Fruit fly (Drosophila melanogaster) whole organism, pupa: ENCODE measurements around the gene Ptp61F.

Source experiments
- CG10348 ChIP-seq: fragments of 200-800 bp; sonication (Bioruptor generic); IDR thresholded peaks from 2 replicates; pipeline ENCODE4 v1.3.6; 2022; ENCODE audit warnings: missing biosample characterization, missing genetic modification characterization
- CG12605 ChIP-seq: fragments of 200-800 bp; sonication (Bioruptor generic); IDR thresholded peaks from 2 replicates; pipeline ENCODE4 v1.3.6; 2022; ENCODE audit warnings: missing biosample characterization, missing genetic modification characterization
- CG13204 ChIP-seq: fragments of 200-800 bp; sonication (Bioruptor generic); optimal IDR thresholded peaks from 2 replicates; lab custom pipeline; 2018; ENCODE audit warnings: missing biosample characterization, mild to moderate bottlenecking, missing genetic modification characterization, moderate library complexity
- CG14655 ChIP-seq: fragments of 200-800 bp; sonication (Bioruptor generic); optimal IDR thresholded peaks from 3 replicates; lab custom pipeline; 2017; ENCODE audit warnings: mild to moderate bottlenecking, missing biosample characterization, missing genetic modification reagents, missing genetic modification characterization
- CG15710 ChIP-seq: fragments of 200-800 bp; sonication (Bioruptor generic); optimal IDR thresholded peaks from 2 replicates; lab custom pipeline; 2018; ENCODE audit warnings: missing biosample characterization, mild to moderate bottlenecking, missing genetic modification characterization, moderate library complexity
- CG32121 ChIP-seq: fragments of 200-800 bp; sonication (Bioruptor generic); IDR thresholded peaks from 2 replicates; pipeline ENCODE4 v1.3.6; 2022; ENCODE audit warnings: missing biosample characterization, missing genetic modification characterization
- CG34367 ChIP-seq: fragments of 200-800 bp; sonication (Bioruptor generic); optimal IDR thresholded peaks from 2 replicates; lab custom pipeline; 2018; ENCODE audit warnings: missing biosample characterization, mild to moderate bottlenecking, missing genetic modification characterization
- CG8159 ChIP-seq: fragments of 200-800 bp; sonication (Bioruptor generic); optimal IDR thresholded peaks from 3 replicates; lab custom pipeline; 2018; ENCODE audit warnings: missing biosample characterization, mild to moderate bottlenecking, missing genetic modification characterization, moderate library complexity
- CG9948 ChIP-seq: fragments of 200-800 bp; sonication (Bioruptor generic); optimal IDR thresholded peaks from 2 replicates; lab custom pipeline; 2018; ENCODE audit warnings: missing biosample characterization, mild to moderate bottlenecking, missing genetic modification characterization, moderate library complexity
- EcR ChIP-seq: fragments of 200-800 bp; sonication (Bioruptor generic); optimal IDR thresholded peaks from 3 replicates; lab custom pipeline; 2019; ENCODE audit warnings: missing biosample characterization, missing genetic modification characterization, mild to moderate bottlenecking, moderate library complexity, missing genetic modification reagents
- Ets98B ChIP-seq: fragments of 200-800 bp; sonication (Bioruptor generic); IDR thresholded peaks from 2 replicates; pipeline ENCODE4 v1.3.6; 2022; ENCODE audit warnings: missing biosample characterization, missing genetic modification characterization
- gl ChIP-seq: fragments of 200-800 bp; sonication (Bioruptor generic); optimal IDR thresholded peaks from 2 replicates; lab custom pipeline; 2018; ENCODE audit warnings: missing biosample characterization, mild to moderate bottlenecking, missing genetic modification characterization
- rn ChIP-seq: fragments of 200-800 bp; sonication (Bioruptor generic); IDR thresholded peaks from 2 replicates; pipeline ENCODE4 v1.3.6; 2022; ENCODE audit warnings: missing biosample characterization, missing genetic modification characterization

DNA sequence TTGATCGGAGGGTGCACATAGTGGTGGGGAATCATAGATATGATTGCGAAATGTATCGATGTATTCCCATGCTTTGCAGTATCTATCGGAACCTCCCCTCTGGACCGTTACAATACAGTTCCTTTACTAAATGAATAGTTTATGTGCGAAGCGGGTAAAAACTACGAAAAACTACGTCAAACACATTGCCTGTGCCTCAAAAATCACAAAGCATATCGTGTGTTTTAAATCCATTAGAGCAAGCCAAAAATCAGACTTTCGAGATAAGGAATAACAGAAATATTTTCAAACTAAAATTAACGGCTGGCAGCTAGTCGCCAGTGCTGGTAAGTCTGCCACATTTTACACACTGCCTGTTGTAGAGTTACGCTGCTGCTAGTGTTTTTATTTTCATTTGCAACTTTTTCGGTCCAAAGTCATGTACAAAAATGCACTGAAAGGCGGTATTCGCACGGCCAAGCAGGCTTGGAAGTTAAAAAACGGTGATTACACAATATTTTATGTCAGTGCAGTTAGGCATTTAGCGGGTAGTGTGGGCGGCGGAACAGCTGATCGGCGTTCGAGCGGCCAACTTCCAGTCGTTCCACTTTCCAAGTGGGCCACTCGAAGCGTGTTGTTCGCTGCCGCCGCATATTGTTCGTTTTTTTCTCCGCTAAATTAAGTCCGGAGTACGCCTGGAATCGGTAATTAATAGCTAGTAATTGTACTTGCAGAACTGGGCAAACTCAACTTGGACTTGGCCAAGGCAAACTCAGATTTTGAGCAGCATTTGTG lies 42.4 kb upstream of the Ptp61F start:
- peak; percentile 38 for TF ChIP-seq CG15710
- peak; percentile 16 for TF ChIP-seq CG9948 (tag; lab: Kevin White, UChicago)
- no peak for TF ChIP-seq EcR
- TF ChIP-seq CG14655 = peak; percentile 39
- TF ChIP-seq gl (tag; lab: Kevin White, UChicago) = no peak
- peak; percentile 72 for TF ChIP-seq Ets98B (GFP tag; lab: Robert Waterston, UW)
- TF ChIP-seq CG34367 (tag; lab: Kevin White, UChicago) = peak; percentile 12
- TF ChIP-seq CG10348 (GFP tag; lab: Robert Waterston, UW) = no peak
- TF ChIP-seq CG8159 (tag; lab: Kevin White, UChicago) = peak; percentile 41
- peak; percentile 47 for TF ChIP-seq CG12605 (GFP tag; lab: Robert Waterston, UW)
- TF ChIP-seq rn (GFP tag; lab: Robert Waterston, UW) = peak; percentile 57
- no peak for TF ChIP-seq CG13204 (GFP tag; lab: Kevin White, UChicago)
- TF ChIP-seq CG32121 (GFP tag; lab: Robert Waterston, UW) = peak; percentile 72
